Worm (Caenorhabditis elegans) whole organism, midembryonic: ENCODE data around the gene Y59C2A.2.

Source experiments
- med-1 ChIP-seq: sonication (generic microtip); optimal IDR thresholded peaks from 2 replicates; lab custom pipeline; 2017; ENCODE audit warnings: missing genetic modification characterization, mild to moderate bottlenecking, missing compliant biosample characterization, antibody characterized with exemption, missing genetic modification reagents; ENCODE audit not compliant: insufficient read depth
- ztf-23 ChIP-seq: fragments of 200-800 bp; sonication (Bioruptor generic); IDR thresholded peaks from 2 replicates; pipeline ENCODE4 v1.3.6; 2022; ENCODE audit warnings: missing genetic modification reagents, missing genetic modification characterization, missing compliant biosample characterization

- TF ChIP-seq ztf-23 (GFP tag; lab: Robert Waterston, UW) (no peak), med-1 (GFP tag; lab: Kevin White, UChicago) (no peak)
Measured at ce11 chrII:2225608-2226007, 21.7 kb upstream of the Y59C2A.2 start, which contains the start of gene F54A3.5.
